Fruit fly (Drosophila melanogaster): ENCODE measurements around the gene RYa-R.

RYa-R gene

DNA sequence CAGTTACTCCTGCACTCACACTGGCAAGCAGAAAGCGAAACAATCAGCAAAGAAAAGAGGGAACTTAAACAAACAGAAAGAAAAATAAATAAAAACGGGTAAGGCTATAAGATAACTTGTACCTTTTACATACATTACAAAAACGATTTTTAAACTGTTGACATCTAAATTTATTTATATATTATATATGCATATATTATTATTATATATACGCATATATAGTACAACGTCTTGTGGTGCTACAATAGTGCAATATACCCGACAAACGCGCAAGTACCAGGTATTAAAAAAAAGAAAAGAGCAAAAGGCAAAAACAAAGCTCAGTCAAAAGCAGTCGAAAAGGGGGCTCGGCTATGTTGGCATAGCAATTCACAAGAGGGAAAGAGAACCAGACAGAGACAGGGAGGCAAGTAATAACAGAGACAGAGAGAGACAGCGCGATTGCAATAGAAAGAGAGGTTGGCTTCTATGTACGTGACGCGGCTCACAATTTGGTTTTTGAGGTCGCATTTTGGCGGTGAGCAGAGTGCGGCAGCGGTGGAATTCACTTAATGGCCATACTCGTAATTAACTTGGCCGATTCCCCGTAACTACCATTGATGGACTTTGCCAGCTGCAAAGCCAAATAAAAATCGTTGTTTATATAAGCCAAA lies 42.6 kb upstream of the RYa-R start:
- peak; percentile 33 for TF ChIP-seq tj (GFP tag; optimal IDR thresholded peaks at IDR 0.05)
- peak; percentile 72 for TF ChIP-seq CG14711 (tag; optimal IDR thresholded peaks at IDR 0.05)
- peak; percentile 4 for TF ChIP-seq pad (GFP tag; optimal IDR thresholded peaks at IDR 0.05)
- no peak for TF ChIP-seq CG11617 (GFP tag; optimal IDR thresholded peaks at IDR 0.05)
- TF ChIP-seq CG7101 (tag; optimal IDR thresholded peaks at IDR 0.05), result peak; percentile 35
- TF ChIP-seq CG33017 (tag; optimal IDR thresholded peaks at IDR 0.05), result no peak

DNA sequence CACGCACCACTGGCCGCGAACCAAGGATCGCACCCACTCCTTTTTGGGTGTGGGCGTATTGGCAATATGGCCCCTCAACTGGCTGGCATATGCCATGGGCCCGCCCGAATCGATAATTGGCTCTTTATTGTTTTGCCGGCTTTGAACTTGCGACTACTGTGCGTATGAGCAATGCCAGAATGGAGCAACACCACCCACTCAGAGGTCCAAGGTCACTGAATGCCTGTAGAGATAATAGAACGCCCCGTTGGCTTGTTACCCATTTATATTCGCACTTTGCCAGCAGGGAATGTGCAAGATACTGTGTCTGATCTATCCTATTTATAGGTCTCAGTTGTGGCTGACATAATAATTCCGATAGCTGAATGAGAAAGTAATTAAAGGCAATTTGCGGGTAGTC lies 41.3 kb upstream of the RYa-R start:
- no peak for TF ChIP-seq bab1 (GFP tag; optimal IDR thresholded peaks at IDR 0.05)
- no peak for TF ChIP-seq pad (GFP tag; optimal IDR thresholded peaks at IDR 0.05)
- TF ChIP-seq CG7101 (tag; optimal IDR thresholded peaks at IDR 0.05), result no peak
- no peak for TF ChIP-seq cnc (optimal IDR thresholded peaks at IDR 0.05)
- TF ChIP-seq Hr96 (GFP tag; optimal IDR thresholded peaks at IDR 0.05), result no peak
- no peak for TF ChIP-seq tj (GFP tag; optimal IDR thresholded peaks at IDR 0.05)
- no peak for TF ChIP-seq Mnt (GFP tag; optimal IDR thresholded peaks at IDR 0.05)

DNA sequence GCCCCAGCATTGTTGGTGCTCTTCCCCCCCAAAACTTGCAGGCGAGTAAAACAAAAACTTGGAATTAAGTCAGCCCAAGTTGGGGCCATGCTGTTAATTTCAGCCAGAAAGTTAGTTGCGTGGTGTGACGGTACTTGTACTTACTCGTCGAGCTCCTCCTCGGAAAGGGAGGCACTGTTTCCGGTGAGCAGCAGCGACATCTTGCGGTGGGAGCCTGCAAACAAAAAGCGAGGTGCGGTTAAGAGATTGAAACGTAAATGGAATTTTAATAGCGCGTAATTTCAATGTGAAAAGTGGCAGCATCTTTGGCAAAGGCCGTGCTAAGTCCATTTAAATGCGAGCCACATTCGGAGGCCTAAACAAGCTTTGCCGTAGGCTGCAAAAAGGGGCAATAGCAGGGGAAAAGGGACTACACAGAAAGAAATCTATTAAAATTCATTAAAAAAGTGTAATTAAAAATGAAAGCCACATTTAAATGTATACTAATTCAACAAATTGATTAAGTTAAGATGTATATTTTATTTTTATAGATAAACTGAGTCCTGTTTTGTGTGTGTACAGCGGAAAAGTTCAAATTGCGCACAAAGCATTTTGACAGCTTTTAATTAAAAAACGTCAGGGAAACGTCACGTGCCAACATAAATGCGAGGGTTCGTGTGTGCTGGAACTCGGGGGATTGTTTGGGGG lies 40.3 kb upstream of the RYa-R start:
- TF ChIP-seq CG7101 (tag; optimal IDR thresholded peaks at IDR 0.05) (no peak), CG12768 (GFP tag; optimal IDR thresholded peaks at IDR 0.05) (no peak), cic (GFP tag; optimal IDR thresholded peaks at IDR 0.05) (no peak), CG33017 (tag; optimal IDR thresholded peaks at IDR 0.05) (no peak), CG7045 (GFP tag; optimal IDR thresholded peaks at IDR 0.05) (no peak), CG1620 (GFP tag; optimal IDR thresholded peaks at IDR 0.05) (no peak), pad (GFP tag; optimal IDR thresholded peaks at IDR 0.05) (no peak), Mnt (GFP tag; optimal IDR thresholded peaks at IDR 0.05) (no peak), Hr96 (GFP tag; optimal IDR thresholded peaks at IDR 0.05) (no peak), CG14711 (tag; optimal IDR thresholded peaks at IDR 0.05) (no peak), Crg-1 (GFP tag; optimal IDR thresholded peaks at IDR 0.05) (no peak), kay (GFP tag; ENCODE audit: borderline replicate concordance) (no peak), ovo (GFP tag; optimal IDR thresholded peaks at IDR 0.05) (no peak), CG11617 (GFP tag; optimal IDR thresholded peaks at IDR 0.05) (no peak), tj (GFP tag; optimal IDR thresholded peaks at IDR 0.05) (no peak)

DNA sequence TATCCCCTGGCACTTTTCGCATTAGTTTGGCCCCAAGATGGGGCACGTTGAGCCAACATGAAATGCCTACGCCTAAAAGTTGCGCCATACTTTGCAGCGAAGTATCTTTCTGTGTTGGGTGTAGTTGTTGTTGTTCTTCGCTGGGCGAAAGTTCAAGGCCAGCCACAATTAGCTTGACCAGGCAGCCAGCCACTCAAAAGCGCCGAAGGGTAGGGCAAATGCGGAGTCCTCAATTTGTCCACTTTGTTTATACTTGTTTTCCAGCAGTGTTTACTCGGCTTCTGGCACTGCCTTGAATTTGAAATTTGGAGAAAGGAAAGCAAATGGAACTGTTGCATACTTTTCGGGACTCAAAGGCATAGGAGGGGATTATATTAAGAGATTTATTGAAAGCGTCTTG lies 39.6 kb upstream of the RYa-R start:
- TF ChIP-seq pad (GFP tag; optimal IDR thresholded peaks at IDR 0.05), result no peak
- TF ChIP-seq ovo (GFP tag; optimal IDR thresholded peaks at IDR 0.05), result no peak
- no peak for TF ChIP-seq Clk (GFP tag; optimal IDR thresholded peaks at IDR 0.05)
- no peak for TF ChIP-seq CG14711 (tag; optimal IDR thresholded peaks at IDR 0.05)
- no peak for TF ChIP-seq bab1 (GFP tag; optimal IDR thresholded peaks at IDR 0.05)

DNA sequence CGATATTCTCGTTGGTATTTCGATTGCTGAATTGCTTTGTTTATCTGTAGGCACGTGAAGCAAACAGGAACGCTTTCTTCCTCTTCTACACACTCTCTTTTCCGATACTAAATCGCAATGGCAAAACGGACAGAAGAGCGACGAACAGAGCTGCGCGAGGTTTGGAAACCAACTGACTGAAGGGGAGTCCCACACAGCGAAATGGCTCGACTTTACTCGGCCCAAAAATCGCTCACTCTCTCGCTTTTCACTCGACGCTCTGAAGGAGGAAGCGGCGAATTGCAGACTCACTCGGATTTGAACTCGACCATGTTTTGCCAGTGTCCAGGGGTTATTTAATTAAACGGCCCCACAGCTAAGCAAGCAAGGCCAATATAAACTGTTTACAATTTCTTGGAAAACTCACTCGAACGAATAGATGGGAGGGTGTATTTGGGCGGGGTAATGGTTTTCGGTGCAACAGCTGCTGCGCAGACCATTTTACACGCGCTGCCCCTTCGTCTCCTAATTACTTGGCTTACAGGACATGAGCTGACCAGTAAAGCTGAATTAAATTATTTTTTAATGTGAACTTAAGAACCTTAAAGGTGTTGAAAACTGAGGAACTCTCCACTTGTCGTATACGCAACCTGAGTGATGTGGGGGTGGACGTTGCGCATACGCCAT lies 38.3 kb upstream of the RYa-R start, which contains the start of gene CG6330:
Gene CG6330 (minus strand): TSS at position 178 of the 666 bp plus-strand sequence.
- no peak for TF ChIP-seq cnc (optimal IDR thresholded peaks at IDR 0.05)
- no peak for TF ChIP-seq CG14711 (tag; optimal IDR thresholded peaks at IDR 0.05)
- no peak for TF ChIP-seq Clk (GFP tag; optimal IDR thresholded peaks at IDR 0.05)
- no peak for TF ChIP-seq pad (GFP tag; optimal IDR thresholded peaks at IDR 0.05)
- TF ChIP-seq CG7101 (tag; optimal IDR thresholded peaks at IDR 0.05), result no peak
- no peak for TF ChIP-seq Mnt (GFP tag; optimal IDR thresholded peaks at IDR 0.05)
- TF ChIP-seq CG1620 (GFP tag; optimal IDR thresholded peaks at IDR 0.05), result no peak
- no peak for TF ChIP-seq Crg-1 (GFP tag; optimal IDR thresholded peaks at IDR 0.05)
- TF ChIP-seq CG11617 (GFP tag; optimal IDR thresholded peaks at IDR 0.05), result no peak
- TF ChIP-seq bab1 (GFP tag; optimal IDR thresholded peaks at IDR 0.05), result no peak
- no peak for TF ChIP-seq toe (GFP tag; optimal IDR thresholded peaks at IDR 0.05)
- no peak for TF ChIP-seq Hr96 (GFP tag; optimal IDR thresholded peaks at IDR 0.05)
- no peak for TF ChIP-seq tj (GFP tag; optimal IDR thresholded peaks at IDR 0.05)
- TF ChIP-seq CG5204 (GFP tag; optimal IDR thresholded peaks at IDR 0.05), result no peak
- TF ChIP-seq CG12768 (GFP tag; optimal IDR thresholded peaks at IDR 0.05), result no peak
- TF ChIP-seq kay (GFP tag; ENCODE audit: borderline replicate concordance), result no peak
- TF ChIP-seq ovo (GFP tag; optimal IDR thresholded peaks at IDR 0.05), result no peak
- TF ChIP-seq CG33017 (tag; optimal IDR thresholded peaks at IDR 0.05), result no peak

DNA sequence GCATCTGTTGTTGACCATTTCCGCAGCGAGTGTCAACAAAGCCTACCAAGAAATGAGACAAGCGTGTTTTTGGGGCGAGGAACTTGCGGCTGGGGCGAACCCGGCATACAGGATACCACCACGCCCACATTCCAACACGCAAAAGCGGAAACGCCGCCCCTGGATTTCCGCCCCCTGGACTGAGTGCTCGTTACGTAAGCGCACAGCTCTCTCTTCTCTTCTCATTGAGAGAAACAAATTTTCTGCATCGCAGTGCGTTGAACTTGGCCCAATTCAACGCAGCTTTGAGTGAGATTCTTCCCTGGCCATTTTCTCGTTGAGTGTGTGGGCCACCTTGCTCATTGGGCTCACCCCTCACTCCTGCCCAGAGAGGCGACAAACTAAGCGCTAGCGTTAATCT lies 36.3 kb upstream of the RYa-R start:
- TF ChIP-seq CG33017 (tag; optimal IDR thresholded peaks at IDR 0.05), result no peak
- TF ChIP-seq CG14711 (tag; optimal IDR thresholded peaks at IDR 0.05), result no peak
- TF ChIP-seq Hr96 (GFP tag; optimal IDR thresholded peaks at IDR 0.05), result no peak
- TF ChIP-seq kay (GFP tag; ENCODE audit: borderline replicate concordance), result no peak
- TF ChIP-seq Mnt (GFP tag; optimal IDR thresholded peaks at IDR 0.05), result no peak
- no peak for TF ChIP-seq CG1620 (GFP tag; optimal IDR thresholded peaks at IDR 0.05)
- TF ChIP-seq Crg-1 (GFP tag; optimal IDR thresholded peaks at IDR 0.05), result no peak
- no peak for TF ChIP-seq tj (GFP tag; optimal IDR thresholded peaks at IDR 0.05)
- no peak for TF ChIP-seq pad (GFP tag; optimal IDR thresholded peaks at IDR 0.05)
- no peak for TF ChIP-seq CG12768 (GFP tag; optimal IDR thresholded peaks at IDR 0.05)
- no peak for TF ChIP-seq bab1 (GFP tag; optimal IDR thresholded peaks at IDR 0.05)
- TF ChIP-seq toe (GFP tag; optimal IDR thresholded peaks at IDR 0.05), result no peak
- no peak for TF ChIP-seq CG11617 (GFP tag; optimal IDR thresholded peaks at IDR 0.05)
- no peak for TF ChIP-seq cnc (optimal IDR thresholded peaks at IDR 0.05)
- TF ChIP-seq CG5204 (GFP tag; optimal IDR thresholded peaks at IDR 0.05), result no peak

Measured in whole organism, adult.